Fruit fly (Drosophila melanogaster) whole organism, embryonic: ENCODE data around the gene CG4461.
A peak's percentile ranks its signal among the peaks of the same experiment; 100 is the strongest.

Experiments used
- Ada2b ChIP-seq: fragments of 200-800 bp; sonication (Bioruptor generic); IDR thresholded peaks from 2 replicates; pipeline ENCODE4 v1.3.6; 2022; ENCODE audit warnings: missing biosample characterization, missing genetic modification characterization
- Antp ChIP-seq: fragments of 200-800 bp; sonication (Bioruptor generic); optimal IDR thresholded peaks from 3 replicates; lab custom pipeline; 2016; ENCODE audit warnings: missing biosample characterization, missing genetic modification characterization
- Awh ChIP-seq: fragments of 200-800 bp; sonication (Bioruptor generic); IDR thresholded peaks from 2 replicates; pipeline ENCODE4, ENCODE4 v1.3.6; 2022; ENCODE audit warnings: missing biosample characterization, missing genetic modification characterization
- CG10654 ChIP-seq: fragments of 200-800 bp; sonication (Bioruptor generic); optimal IDR thresholded peaks from 2 replicates; lab custom pipeline; 2016; ENCODE audit warnings: missing biosample characterization, missing genetic modification characterization
- CG11247 ChIP-seq: fragments of 200-800 bp; sonication (Bioruptor generic); IDR thresholded peaks from 2 replicates; pipeline ENCODE4 v1.3.6; 2022; ENCODE audit warnings: missing biosample characterization, missing genetic modification characterization
- CG11504 ChIP-seq: fragments of 200-800 bp; sonication (Bioruptor generic); optimal IDR thresholded peaks from 3 replicates; lab custom pipeline; 2019; ENCODE audit warnings: missing biosample characterization, mild to moderate bottlenecking, missing genetic modification characterization, moderate library complexity
- CG13296 ChIP-seq: fragments of 200-800 bp; sonication (Bioruptor generic); optimal IDR thresholded peaks from 3 replicates; lab custom pipeline; 2018; ENCODE audit warnings: missing biosample characterization, mild to moderate bottlenecking, missing genetic modification characterization
- CG14050 ChIP-seq: fragments of 200-800 bp; sonication (Bioruptor generic); IDR thresholded peaks from 3 replicates; pipeline ENCODE4 v1.3.6; 2022; ENCODE audit warnings: missing biosample characterization, missing genetic modification characterization
- CG14441 ChIP-seq: fragments of 200-800 bp; sonication (Bioruptor generic); IDR thresholded peaks from 2 replicates; pipeline ENCODE4 v1.3.6; 2022; ENCODE audit warnings: missing biosample characterization, missing genetic modification characterization
- CG16779 ChIP-seq: fragments of 200-800 bp; sonication (Bioruptor generic); IDR thresholded peaks from 2 replicates; pipeline ENCODE4 v1.3.6; 2022; ENCODE audit warnings: missing biosample characterization, missing genetic modification characterization
- CG17385 ChIP-seq: fragments of 200-800 bp; sonication (Bioruptor generic); optimal IDR thresholded peaks from 3 replicates; lab custom pipeline; 2018; ENCODE audit warnings: missing biosample characterization, mild to moderate bottlenecking, missing genetic modification characterization
- CG2199 ChIP-seq: fragments of 200-800 bp; sonication (Bioruptor generic); IDR thresholded peaks from 3 replicates; pipeline ENCODE4 v1.3.6; 2022; ENCODE audit warnings: missing biosample characterization, missing genetic modification characterization
- CG31365 ChIP-seq: fragments of 200-800 bp; sonication (Bioruptor generic); optimal IDR thresholded peaks from 2 replicates; lab custom pipeline; 2018; ENCODE audit warnings: missing biosample characterization, mild to moderate bottlenecking, missing genetic modification characterization
- CG3847 ChIP-seq: fragments of 200-800 bp; sonication (Bioruptor generic); IDR thresholded peaks from 2 replicates; pipeline ENCODE4 v1.3.6; 2022; ENCODE audit warnings: missing biosample characterization, missing genetic modification characterization
- CG6689 ChIP-seq: fragments of 200-800 bp; sonication (Bioruptor generic); IDR thresholded peaks from 2 replicates; pipeline ENCODE4 v1.3.6; 2022; ENCODE audit warnings: missing biosample characterization, missing genetic modification characterization
- CG6765 ChIP-seq: fragments of 200-800 bp; sonication (Bioruptor generic); optimal IDR thresholded peaks from 3 replicates; lab custom pipeline; 2017; ENCODE audit warnings: missing biosample characterization, mild to moderate bottlenecking, missing genetic modification characterization
- CG7357 ChIP-seq: fragments of 200-800 bp; sonication (Bioruptor generic); IDR thresholded peaks from 3 replicates; pipeline ENCODE4 v1.3.6; 2022; ENCODE audit warnings: missing biosample characterization, missing genetic modification characterization
- CG7839 ChIP-seq: fragments of 200-800 bp; sonication (Bioruptor generic); optimal IDR thresholded peaks from 3 replicates; lab custom pipeline; 2018; ENCODE audit warnings: missing biosample characterization, mild to moderate bottlenecking, missing genetic modification characterization, moderate library complexity
- CG8388 ChIP-seq: fragments of 200-800 bp; sonication (Bioruptor generic); optimal IDR thresholded peaks from 2 replicates; lab custom pipeline; 2019; ENCODE audit warnings: missing biosample characterization, mild to moderate bottlenecking, missing genetic modification characterization, moderate library complexity
- CG9817 ChIP-seq: fragments of 200-800 bp; sonication (Bioruptor generic); optimal IDR thresholded peaks from 2 replicates; lab custom pipeline; 2018; ENCODE audit warnings: missing biosample characterization, mild to moderate bottlenecking, missing genetic modification characterization, moderate library complexity
- CG9876 ChIP-seq: fragments of 200-800 bp; sonication (Bioruptor generic); optimal IDR thresholded peaks from 2 replicates; lab custom pipeline; 2016; ENCODE audit warnings: missing biosample characterization, missing genetic modification characterization
- CrebB ChIP-seq: fragments of 200-800 bp; sonication (Bioruptor generic); optimal IDR thresholded peaks from 3 replicates; lab custom pipeline; 2018; ENCODE audit warnings: missing biosample characterization, mild to moderate bottlenecking, missing genetic modification characterization
- D19B ChIP-seq: fragments of 200-800 bp; sonication (Bioruptor generic); optimal IDR thresholded peaks from 2 replicates; lab custom pipeline; 2017; ENCODE audit warnings: missing biosample characterization, mild to moderate bottlenecking, missing genetic modification characterization
- GATAe ChIP-seq: fragments of 200-800 bp; sonication (Bioruptor generic); conservative IDR thresholded peaks from 2 replicates; pipeline ENCODE4 v1.3.6; 2022; ENCODE audit warnings: missing biosample characterization, missing genetic modification characterization
- Mad ChIP-seq: fragments of 200-800 bp; sonication (Bioruptor generic); optimal IDR thresholded peaks from 2 replicates; lab custom pipeline; 2016; ENCODE audit warnings: missing biosample characterization, missing genetic modification characterization
- NK7.1 ChIP-seq: fragments of 200-800 bp; sonication (Bioruptor generic); optimal IDR thresholded peaks from 3 replicates; lab custom pipeline; 2016; ENCODE audit warnings: missing biosample characterization, missing genetic modification characterization
- Opbp ChIP-seq: fragments of 200-800 bp; sonication (Bioruptor generic); IDR thresholded peaks from 3 replicates; pipeline ENCODE4 v1.3.6; 2022; ENCODE audit warnings: missing biosample characterization, missing genetic modification characterization; ENCODE audit not compliant: partially characterized antibody
- PHDP ChIP-seq: fragments of 200-800 bp; sonication (Bioruptor generic); optimal IDR thresholded peaks from 3 replicates; lab custom pipeline; 2018; ENCODE audit warnings: missing biosample characterization, mild to moderate bottlenecking, missing genetic modification characterization, moderate library complexity
- Rfx ChIP-seq: fragments of 200-800 bp; sonication (Bioruptor generic); IDR thresholded peaks from 2 replicates; pipeline ENCODE4 v1.3.6; 2022; ENCODE audit warnings: missing biosample characterization, missing genetic modification characterization
- Sox102F ChIP-seq: fragments of 200-800 bp; sonication (Bioruptor generic); optimal IDR thresholded peaks from 2 replicates; lab custom pipeline; 2018; ENCODE audit warnings: missing biosample characterization, mild to moderate bottlenecking, missing genetic modification characterization, moderate library complexity
- Spps ChIP-seq: fragments of 200-800 bp; sonication (Bioruptor generic); optimal IDR thresholded peaks from 2 replicates; lab custom pipeline; 2018; ENCODE audit warnings: missing biosample characterization, mild to moderate bottlenecking, missing genetic modification characterization
- Stat92E ChIP-seq, 3 experiments: fragments of >200 bp in 2 of 3; fragments of 200-800 bp in 1 of 3; sonication (Bioruptor generic) in 1 of 3; optimal IDR thresholded peaks; 2 replicates each; lab custom pipeline; 2017 to 2019; ENCODE audit warnings: missing biosample characterization in 3 of 3, missing genetic modification characterization in 3 of 3, mild to moderate bottlenecking in 1 of 3, moderate library complexity in 1 of 3
- Trl ChIP-seq, 3 experiments: fragments of >200 bp in 2 of 3; fragments of 200-800 bp in 1 of 3; sonication (Bioruptor generic) in 1 of 3; optimal IDR thresholded peaks; 2 replicates in 1 of 3; 3 replicates in 2 of 3; lab custom pipeline; 2016 to 2017; ENCODE audit warnings: missing biosample characterization in 1 of 3, missing genetic modification characterization in 1 of 3
- Usf ChIP-seq: fragments of 200-800 bp; sonication (Bioruptor generic); optimal IDR thresholded peaks from 2 replicates; lab custom pipeline; 2017; ENCODE audit warnings: missing genotype, missing biosample characterization, missing genetic modification characterization
- chn ChIP-seq: fragments of 200-800 bp; sonication (Bioruptor generic); optimal IDR thresholded peaks from 2 replicates; lab custom pipeline; 2016; ENCODE audit warnings: missing biosample characterization, missing genetic modification characterization
- crol ChIP-seq: fragments of 200-800 bp; sonication (Bioruptor generic); IDR thresholded peaks from 2 replicates; pipeline ENCODE4 v1.3.6; 2022; ENCODE audit warnings: missing biosample characterization, missing genetic modification characterization
- danr ChIP-seq: fragments of 200-800 bp; sonication (Bioruptor generic); IDR thresholded peaks from 2 replicates; pipeline ENCODE4 v1.3.6; 2022; ENCODE audit warnings: missing biosample characterization, missing genetic modification characterization
- dm ChIP-seq: fragments of 200-800 bp; sonication (Bioruptor generic); optimal IDR thresholded peaks from 3 replicates; lab custom pipeline; 2016; ENCODE audit warnings: missing biosample characterization, missing genetic modification characterization
- hth ChIP-seq: fragments of >200 bp; optimal IDR thresholded peaks from 2 replicates; lab custom pipeline; 2017; ENCODE audit warnings: inconsistent platforms
- jigr1 ChIP-seq: fragments of 200-800 bp; sonication (Bioruptor generic); IDR thresholded peaks from 3 replicates; pipeline ENCODE4 v1.3.6; 2022; ENCODE audit warnings: missing biosample characterization, missing genetic modification characterization
- jing ChIP-seq: fragments of 200-800 bp; sonication (Bioruptor generic); optimal IDR thresholded peaks from 2 replicates; lab custom pipeline; 2018; ENCODE audit warnings: missing biosample characterization, mild to moderate bottlenecking, missing genetic modification characterization
- onecut ChIP-seq: fragments of 200-800 bp; sonication (Bioruptor generic); IDR thresholded peaks from 2 replicates; pipeline ENCODE4 v1.3.6; 2022; ENCODE audit warnings: missing biosample characterization, missing genetic modification characterization
- pan ChIP-seq, 4 experiments: fragments of >200 bp in 3 of 4; fragments of 200-800 bp in 1 of 4; sonication (Bioruptor generic) in 1 of 4; optimal IDR thresholded peaks in 3 of 4; IDR thresholded peaks in 1 of 4; 2 replicates each; pipeline versions ENCODE4 v1.3.6 to Lab custom; 2017 to 2022; ENCODE audit warnings: missing biosample characterization in 2 of 4, missing genetic modification characterization in 2 of 4, mixed read lengths in 1 of 4
- pita ChIP-seq: fragments of 200-800 bp; sonication (Bioruptor generic); optimal IDR thresholded peaks from 2 replicates; lab custom pipeline; 2017; ENCODE audit warnings: missing biosample characterization, mild to moderate bottlenecking, missing genetic modification characterization
- psq ChIP-seq: fragments of 200-800 bp; sonication (Bioruptor generic); optimal IDR thresholded peaks from 2 replicates; lab custom pipeline; 2017; ENCODE audit warnings: missing biosample characterization, missing genetic modification characterization
- sug ChIP-seq: fragments of 200-800 bp; optimal IDR thresholded peaks from 2 replicates; lab custom pipeline; 2019; ENCODE audit warnings: missing biosample characterization, mild to moderate bottlenecking, missing genetic modification characterization, moderate library complexity
- tap ChIP-seq: fragments of 200-800 bp; optimal IDR thresholded peaks from 3 replicates; lab custom pipeline; 2019; ENCODE audit warnings: missing biosample characterization, mild to moderate bottlenecking, missing genetic modification characterization, moderate library complexity
- ttk ChIP-seq: fragments of 200-800 bp; sonication (Bioruptor generic); IDR thresholded peaks from 2 replicates; pipeline ENCODE4 v2.1.2; 2022; ENCODE audit warnings: missing biosample characterization, missing genetic modification characterization
- twi ChIP-seq: fragments of 200-800 bp; optimal IDR thresholded peaks from 2 replicates; lab custom pipeline; 2019; ENCODE audit warnings: missing biosample characterization, mild to moderate bottlenecking, missing genetic modification characterization, moderate library complexity

The CG4461 gene

DNA sequence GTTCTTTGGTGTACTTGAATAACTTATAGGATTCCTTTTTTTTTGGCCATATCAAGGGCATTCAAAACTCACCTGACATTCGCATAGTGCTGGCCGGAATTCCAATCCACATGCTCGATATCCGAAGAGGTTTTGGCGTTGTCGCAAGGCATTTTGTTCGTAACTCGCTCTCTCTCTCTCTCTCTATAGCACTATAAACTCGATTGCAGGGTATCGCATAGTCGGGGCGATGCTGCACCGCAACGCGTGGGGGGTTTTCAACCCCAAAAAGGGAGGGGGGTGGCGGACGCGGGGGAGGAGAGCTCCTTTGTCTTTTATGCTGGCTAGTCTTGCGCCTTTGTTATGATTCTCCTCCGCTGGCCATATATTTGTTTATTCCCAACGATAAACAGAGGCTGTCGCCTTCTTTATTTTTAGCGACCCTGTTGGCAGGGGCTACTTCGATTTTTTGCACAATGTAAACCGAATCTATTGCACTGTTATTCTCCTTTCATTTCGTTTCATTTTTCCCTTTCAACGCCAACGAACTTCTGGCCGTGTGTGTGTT is 23.3 kb downstream of the CG4461 start (continued):
- TF ChIP-seq Awh (GFP tag; lab: Robert Waterston, UW) (no peak), tap (tag; lab: Kevin White, UChicago) (no peak), PHDP (tag; lab: Kevin White, UChicago) (no peak), CG17385 (GFP tag; lab: Kevin White, UChicago) (no peak), CG14050 (no peak), CG6689 (GFP tag; lab: Robert Waterston, UW) (no peak), Ada2b (no peak), Stat92E (GFP tag; optimal IDR thresholded peaks at IDR 0.05; lab: Kevin White, UChicago) (no peak), NK7.1 (no peak), Opbp (GFP tag; lab: Robert Waterston, UW) (0 out of 3 replicates have a peak, but pooled peaks have one; percentile 13), CG13296 (GFP tag; lab: Kevin White, UChicago) (no peak), CG31365 (no peak), CG10654 (GFP tag; lab: Kevin White, UChicago) (peak; percentile 1), CG6765 (GFP tag; lab: Kevin White, UChicago) (no peak), CG2199 (GFP tag; lab: Robert Waterston, UW) (0 out of 3 replicates have a peak, but pooled peaks have one; percentile 45), Rfx (no peak), GATAe (GFP tag; lab: Robert Waterston, UW) (no peak), Trl (optimal IDR thresholded peaks at IDR 0.05; lab: Kevin White, UChicago) (peak; percentile 14 to 17), Trl (GFP tag; optimal IDR thresholded peaks at IDR 0.05; lab: Kevin White, UChicago) (no peak), CG3847 (GFP tag; lab: Robert Waterston, UW) (no peak), jigr1 (GFP tag; lab: Robert Waterston, UW) (no peak), CG7357 (GFP tag; lab: Robert Waterston, UW) (peak; percentile 39; the same call in 1 of the 3 replicates), crol (GFP tag; lab: Robert Waterston, UW) (peak; percentile 69), chn (GFP tag; lab: Kevin White, UChicago) (no peak), CG8388 (GFP tag; lab: Kevin White, UChicago) (no peak), Mad (GFP tag; lab: Kevin White, UChicago) (no peak), D19B (GFP tag; lab: Kevin White, UChicago) (peak; percentile 90), CG14441 (0 out of 2 replicates have a peak, but pooled peaks have one; percentile 8), dm (GFP tag; lab: Kevin White, UChicago) (no peak), CG9817 (tag; lab: Kevin White, UChicago) (no peak), jing (GFP tag; lab: Kevin White, UChicago) (no peak), ttk (GFP tag; lab: Robert Waterston, UW) (0 out of 2 replicates have a peak, but pooled peaks have one; percentile 22), psq (GFP tag; lab: Kevin White, UChicago) (no peak), Usf (GFP tag; lab: Kevin White, UChicago) (no peak), CG11504 (tag; lab: Kevin White, UChicago) (peak; percentile 14), CrebB (tag; lab: Kevin White, UChicago) (no peak), pita (GFP tag; lab: Kevin White, UChicago) (no peak), CG16779 (GFP tag; lab: Robert Waterston, UW) (0 out of 2 replicates have a peak, but pooled peaks have one; percentile 20), twi (tag; lab: Kevin White, UChicago) (no peak), Antp (GFP tag; lab: Kevin White, UChicago) (no peak), Spps (tag; lab: Kevin White, UChicago) (no peak), sug (peak; percentile 30), Sox102F (GFP tag; lab: Kevin White, UChicago) (no peak), CG7839 (tag; lab: Kevin White, UChicago) (peak; percentile 13), danr (GFP tag; lab: Robert Waterston, UW) (no peak), onecut (GFP tag; lab: Robert Waterston, UW) (no peak; the same call in 1 of the 2 replicates), hth (lab: Kevin White, UChicago) (no peak), pan (optimal IDR thresholded peaks at IDR 0.05; lab: Kevin White, UChicago) (peak in 1 of 2 experiments; percentile 46), pan (GFP tag; optimal IDR thresholded peaks at IDR 0.05 in 1 of 2, IDR thresholded peaks at IDR 0.05 in 1 of 2) (peak in 1 of 2 experiments; percentile 7), CG11247 (GFP tag; lab: Robert Waterston, UW) (0 out of 2 replicates have a peak, but pooled peaks have one; percentile 11), CG9876 (no peak)
- TF ChIP-seq, all 482 proteins: peak for 46
